Fruit fly (Drosophila melanogaster) whole organism, wandering third instar larva: ENCODE results near the gene Esp.

Source experiments
- Abd-B ChIP-seq: fragments of >200 bp; optimal IDR thresholded peaks from 2 replicates; lab custom pipeline; 2017; ENCODE audit warnings: missing biosample characterization, missing genetic modification characterization
- CG32264 ChIP-seq: fragments of 200-800 bp; sonication (Bioruptor generic); optimal IDR thresholded peaks from 2 replicates; lab custom pipeline; 2016; ENCODE audit warnings: missing biosample characterization, missing genetic modification characterization
- CG9705 ChIP-seq: fragments of 200-800 bp; sonication (Bioruptor generic); optimal IDR thresholded peaks from 2 replicates; lab custom pipeline; 2018; ENCODE audit warnings: missing biosample characterization, mild to moderate bottlenecking, missing genetic modification characterization
- Dfd ChIP-seq: fragments of >200 bp; optimal IDR thresholded peaks from 2 replicates; lab custom pipeline; 2017; ENCODE audit warnings: missing biosample characterization, missing genetic modification characterization
- GATAd ChIP-seq: sonication (Bioruptor generic); optimal IDR thresholded peaks from 2 replicates; lab custom pipeline; 2016; ENCODE audit warnings: missing biosample characterization, missing genetic modification characterization
- HLH106 ChIP-seq: fragments of 200-800 bp; optimal IDR thresholded peaks from 3 replicates; lab custom pipeline; 2019; ENCODE audit warnings: missing biosample characterization, mild to moderate bottlenecking, missing genetic modification characterization, moderate library complexity
- Hnf4 ChIP-seq: fragments of 200-800 bp; sonication (Bioruptor generic); optimal IDR thresholded peaks from 2 replicates; lab custom pipeline; 2016; ENCODE audit warnings: missing biosample characterization, mild to moderate bottlenecking, missing genetic modification characterization
- Hr83 ChIP-seq: fragments of 200-300 bp; sonication (Bioruptor generic); optimal IDR thresholded peaks from 2 replicates; lab custom pipeline; 2016; ENCODE audit warnings: missing biosample characterization, mild to moderate bottlenecking, missing genetic modification characterization, moderate library complexity; ENCODE audit not compliant: poor library complexity, severe bottlenecking
- Jra ChIP-seq: sonication (Bioruptor generic); optimal IDR thresholded peaks from 2 replicates; lab custom pipeline; 2016; ENCODE audit warnings: missing biosample characterization, missing genetic modification characterization
- Mio ChIP-seq: sonication (Bioruptor generic); optimal IDR thresholded peaks from 2 replicates; lab custom pipeline; 2016; ENCODE audit warnings: missing biosample characterization, missing genetic modification characterization
- Myc ChIP-seq: fragments of >200 bp; optimal IDR thresholded peaks from 2 replicates; lab custom pipeline; 2017
- OdsH ChIP-seq: fragments of 200-800 bp; sonication (Bioruptor generic); optimal IDR thresholded peaks from 2 replicates; lab custom pipeline; 2016; ENCODE audit warnings: missing biosample characterization, mild to moderate bottlenecking, missing genetic modification characterization
- Rel ChIP-seq, 2 experiments: fragments of 200-800 bp; sonication (Bioruptor generic) in 1 of 2; optimal IDR thresholded peaks; 2 replicates in 1 of 2; 3 replicates in 1 of 2; lab custom pipeline; 2016 to 2019; ENCODE audit warnings: mild to moderate bottlenecking in 2 of 2, missing biosample characterization in 2 of 2, missing genetic modification characterization in 2 of 2, moderate library complexity in 1 of 2
- Sp1 ChIP-seq: fragments of 200-800 bp; sonication (Bioruptor generic); optimal IDR thresholded peaks from 3 replicates; lab custom pipeline; 2019; ENCODE audit warnings: missing biosample characterization, mild to moderate bottlenecking, missing genetic modification characterization, moderate library complexity
- Vsx2 ChIP-seq: fragments of 200-300, 225-300 bp; sonication (Bioruptor generic); optimal IDR thresholded peaks from 2 replicates; lab custom pipeline; 2018; ENCODE audit warnings: missing biosample characterization, missing genetic modification characterization; ENCODE audit not compliant: partially characterized antibody
- br ChIP-seq: fragments of 200-800 bp; sonication (Bioruptor generic); optimal IDR thresholded peaks from 2 replicates; lab custom pipeline; 2016; ENCODE audit warnings: missing biosample characterization, missing genetic modification characterization
- brk ChIP-seq: fragments of 200-800 bp; sonication (Bioruptor generic); optimal IDR thresholded peaks from 2 replicates; lab custom pipeline; 2016; ENCODE audit warnings: missing biosample characterization, mild to moderate bottlenecking, missing genetic modification characterization
- dl ChIP-seq, 2 experiments: fragments of 175-275, 200-275 bp in 1 of 2; fragments of 200-275 bp in 1 of 2; sonication (Bioruptor generic); optimal IDR thresholded peaks; lab custom pipeline; 2018; ENCODE audit warnings: mild to moderate bottlenecking in 2 of 2, missing biosample characterization in 2 of 2, missing genetic modification characterization in 2 of 2, moderate library complexity in 2 of 2; ENCODE audit not compliant: partially characterized antibody in 2 of 2, insufficient read depth in 1 of 2
- dmrt93B ChIP-seq: fragments of 200-800 bp; sonication (Bioruptor generic); optimal IDR thresholded peaks from 2 replicates; lab custom pipeline; 2018; ENCODE audit warnings: missing biosample characterization, mild to moderate bottlenecking, missing genetic modification characterization
- dsf ChIP-seq: sonication (Bioruptor generic); optimal IDR thresholded peaks from 2 replicates; lab custom pipeline; 2016; ENCODE audit warnings: missing biosample characterization, missing genetic modification characterization, borderline replicate concordance
- ey ChIP-seq: fragments of 200-800 bp; sonication (Bioruptor generic); optimal IDR thresholded peaks from 2 replicates; lab custom pipeline; 2016; ENCODE audit warnings: missing biosample characterization, missing genetic modification characterization
- foxo ChIP-seq, 2 experiments: fragments of 200-800 bp; sonication (Bioruptor generic); optimal IDR thresholded peaks; 2 replicates in 1 of 2; 3 replicates in 1 of 2; lab custom pipeline; 2016 to 2017; ENCODE audit warnings: missing biosample characterization in 2 of 2, missing genetic modification characterization in 2 of 2
- fru ChIP-seq: fragments of 200-800 bp; sonication (Bioruptor generic); optimal IDR thresholded peaks from 3 replicates; lab custom pipeline; 2016; ENCODE audit warnings: missing biosample characterization, mild to moderate bottlenecking, missing genetic modification characterization
- h ChIP-seq: fragments of 200-800 bp; sonication (Bioruptor generic); optimal IDR thresholded peaks from 3 replicates; lab custom pipeline; 2016; ENCODE audit warnings: missing biosample characterization, mild to moderate bottlenecking, missing genetic modification characterization
- jim ChIP-seq: fragments of 175-275, 200-325 bp; sonication (Bioruptor generic); optimal IDR thresholded peaks from 2 replicates; lab custom pipeline; 2016; ENCODE audit warnings: missing biosample characterization, mild to moderate bottlenecking, missing genetic modification characterization
- lola ChIP-seq: fragments of >200 bp; optimal IDR thresholded peaks from 2 replicates; lab custom pipeline; 2017; ENCODE audit warnings: missing biosample characterization, missing genetic modification characterization
- pan ChIP-seq: fragments of >200 bp; optimal IDR thresholded peaks from 2 replicates; lab custom pipeline; 2017
- psq ChIP-seq: fragments of 200-800 bp; sonication (Bioruptor generic); optimal IDR thresholded peaks from 3 replicates; lab custom pipeline; 2017; ENCODE audit warnings: missing biosample characterization, mild to moderate bottlenecking, missing genetic modification characterization, moderate library complexity
- rgr ChIP-seq: fragments of 200-800 bp; sonication (Bioruptor generic); optimal IDR thresholded peaks from 3 replicates; lab custom pipeline; 2016; ENCODE audit warnings: missing biosample characterization, mild to moderate bottlenecking, missing genetic modification characterization
- sage ChIP-seq: fragments of 200-800 bp; sonication (Bioruptor generic); optimal IDR thresholded peaks from 2 replicates; lab custom pipeline; 2016; ENCODE audit warnings: missing biosample characterization, mild to moderate bottlenecking, missing genetic modification characterization
- sv ChIP-seq: fragments of 200-800 bp; sonication (Bioruptor generic); optimal IDR thresholded peaks from 3 replicates; lab custom pipeline; 2016; ENCODE audit warnings: missing biosample characterization, missing genetic modification characterization
- tai ChIP-seq: sonication (Bioruptor generic); optimal IDR thresholded peaks from 2 replicates; lab custom pipeline; 2016; ENCODE audit warnings: missing biosample characterization, missing genetic modification characterization
- usp ChIP-seq: fragments of >200 bp; optimal IDR thresholded peaks from 2 replicates; lab custom pipeline; 2017; ENCODE audit warnings: missing biosample characterization, missing genetic modification characterization
- woc ChIP-seq: sonication (Bioruptor generic); optimal IDR thresholded peaks from 2 replicates; lab custom pipeline; 2016; ENCODE audit warnings: missing biosample characterization, mild to moderate bottlenecking, missing genetic modification characterization

The Esp gene

dm6 chr3R:24812987-24813636, 28.6 kb upstream of the Esp start:
- TF ChIP-seq Vsx2 (GFP tag; lab: Kevin White, UChicago), result no peak
- TF ChIP-seq OdsH (GFP tag; lab: Kevin White, UChicago), result no peak
- no peak for TF ChIP-seq tai (GFP tag; lab: Kevin White, UChicago)
- TF ChIP-seq dmrt93B (GFP tag; lab: Kevin White, UChicago), result no peak
- TF ChIP-seq psq (GFP tag; lab: Kevin White, UChicago), result no peak
- TF ChIP-seq br (GFP tag; lab: Kevin White, UChicago), result no peak
- no peak for TF ChIP-seq CG32264 (GFP tag; lab: Kevin White, UChicago)
- no peak for TF ChIP-seq dl (GFP tag; optimal IDR thresholded peaks at IDR 0.05; lab: Kevin White, UChicago; ENCODE audit: insufficient read depth in 1 of 2, partially characterized antibody in 2 of 2)
- no peak for TF ChIP-seq Jra (GFP tag; lab: Kevin White, UChicago)
- no peak for TF ChIP-seq woc (GFP tag; lab: Kevin White, UChicago)
- TF ChIP-seq Hr83 (GFP tag; lab: Kevin White, UChicago), result no peak
- TF ChIP-seq Hnf4 (GFP tag; lab: Kevin White, UChicago), result no peak
- no peak for TF ChIP-seq Mio (GFP tag; lab: Kevin White, UChicago)
- no peak for TF ChIP-seq usp (GFP tag; lab: Kevin White, UChicago)
- TF ChIP-seq, all 38 proteins: peak for 0

- TF ChIP-seq fru (GFP tag; lab: Kevin White, UChicago), result peak; percentile 70
- TF ChIP-seq psq (GFP tag; lab: Kevin White, UChicago), result peak; percentile 59
- TF ChIP-seq Jra (GFP tag; lab: Kevin White, UChicago), result no peak
- no peak for TF ChIP-seq dl (GFP tag; optimal IDR thresholded peaks at IDR 0.05; lab: Kevin White, UChicago; ENCODE audit: insufficient read depth in 1 of 2, partially characterized antibody in 2 of 2)
- TF ChIP-seq HLH106 (tag; lab: Kevin White, UChicago), result peak; percentile 77
- peak; percentile 81 for TF ChIP-seq GATAd (GFP tag; lab: Kevin White, UChicago)
- TF ChIP-seq lola, result no peak
- no peak for TF ChIP-seq usp (GFP tag; lab: Kevin White, UChicago)
- TF ChIP-seq dsf (GFP tag; lab: Kevin White, UChicago), result peak; percentile 80
- TF ChIP-seq Mio (GFP tag; lab: Kevin White, UChicago), result no peak
- peak; percentile 89 for TF ChIP-seq Hnf4 (GFP tag; lab: Kevin White, UChicago)
- no peak for TF ChIP-seq Rel (GFP tag; optimal IDR thresholded peaks at IDR 0.05; lab: Kevin White, UChicago)
- TF ChIP-seq Rel (tag; optimal IDR thresholded peaks at IDR 0.05; lab: Kevin White, UChicago), result peak; percentile 36
- no peak for TF ChIP-seq dmrt93B (GFP tag; lab: Kevin White, UChicago)
- peak; percentile 81 for TF ChIP-seq h (GFP tag; lab: Kevin White, UChicago)
- peak; percentile 79 for TF ChIP-seq ey (GFP tag; lab: Kevin White, UChicago)
- peak; percentile 63 for TF ChIP-seq Hr83 (GFP tag; lab: Kevin White, UChicago)
- no peak for TF ChIP-seq pan
- peak; percentile 72 for TF ChIP-seq sv (GFP tag; lab: Kevin White, UChicago)
- peak; percentile 46 for TF ChIP-seq CG32264 (GFP tag; lab: Kevin White, UChicago)
- TF ChIP-seq foxo (GFP tag; optimal IDR thresholded peaks at IDR 0.05; lab: Kevin White, UChicago), result peak in 1 of 2 experiments; percentile 87
- no peak for TF ChIP-seq Abd-B (GFP tag; lab: Kevin White, UChicago)
- TF ChIP-seq sage, result no peak
- TF ChIP-seq OdsH (GFP tag; lab: Kevin White, UChicago), result peak; percentile 64
- TF ChIP-seq Sp1, result peak; percentile 67
- TF ChIP-seq br (GFP tag; lab: Kevin White, UChicago), result peak; percentile 67
- peak; percentile 78 for TF ChIP-seq rgr (GFP tag; lab: Kevin White, UChicago)
- no peak for TF ChIP-seq Vsx2 (GFP tag; lab: Kevin White, UChicago)
- TF ChIP-seq jim, result no peak
- TF ChIP-seq brk (GFP tag; lab: Kevin White, UChicago), result peak; percentile 89
- peak; percentile 55 for TF ChIP-seq CG9705
- TF ChIP-seq woc (GFP tag; lab: Kevin White, UChicago), result peak; percentile 74
- no peak for TF ChIP-seq Myc (lab: Kevin White, UChicago)
- TF ChIP-seq Dfd (GFP tag; lab: Kevin White, UChicago), result no peak
- TF ChIP-seq, all 38 proteins: peak for 20
Observed at dm6 chr3R:24813637-24814301, 28.0 kb upstream of the Esp start, which contains the start of the genes lili and CG34150. lili (minus strand) TSS chr3R:24814012. CG34150 (plus strand) TSS chr3R:24814262.
